Fruit fly (Drosophila melanogaster) whole organism, embryonic: ENCODE data around the gene CG43993.

Source experiments
- Ada2b ChIP-seq: fragments of 200-800 bp; sonication (Bioruptor generic); IDR thresholded peaks from 2 replicates; pipeline ENCODE4 v1.3.6; 2022; ENCODE audit warnings: missing biosample characterization, missing genetic modification characterization
- Blimp-1 ChIP-seq: fragments of 200-800 bp; sonication (Bioruptor generic); optimal IDR thresholded peaks from 3 replicates; lab custom pipeline; 2018; ENCODE audit warnings: missing biosample characterization, missing genetic modification characterization, mild to moderate bottlenecking, moderate library complexity, missing genetic modification reagents
- CG10267 ChIP-seq: fragments of 200-800 bp; sonication (Bioruptor generic); optimal IDR thresholded peaks from 2 replicates; lab custom pipeline; 2018; ENCODE audit warnings: missing biosample characterization, mild to moderate bottlenecking, missing genetic modification characterization, moderate library complexity
- CG10366 ChIP-seq: fragments of 200-800 bp; sonication (Bioruptor generic); IDR thresholded peaks from 2 replicates; pipeline ENCODE4 v1.3.6; 2022; ENCODE audit warnings: missing biosample characterization, missing genetic modification characterization
- CG10979 ChIP-seq: fragments of 200-800 bp; sonication (Bioruptor generic); optimal IDR thresholded peaks from 2 replicates; lab custom pipeline; 2018; ENCODE audit warnings: missing biosample characterization, mild to moderate bottlenecking, missing genetic modification characterization, moderate library complexity
- CG11456 ChIP-seq: fragments of 200-800 bp; sonication (Bioruptor generic); IDR thresholded peaks from 3 replicates; pipeline ENCODE4 v1.3.6; 2022; ENCODE audit warnings: missing biosample characterization, missing genetic modification characterization
- CG11696 ChIP-seq: fragments of 200-800 bp; sonication (Bioruptor generic); IDR thresholded peaks from 2 replicates; pipeline ENCODE4 v1.3.6; 2022; ENCODE audit warnings: missing biosample characterization, missing genetic modification characterization
- CG12219 ChIP-seq: fragments of 200-800 bp; sonication (Bioruptor generic); optimal IDR thresholded peaks from 3 replicates; lab custom pipeline; 2018; ENCODE audit warnings: missing biosample characterization, mild to moderate bottlenecking, missing genetic modification characterization
- CG1233 ChIP-seq: fragments of 200-800 bp; sonication (Bioruptor generic); optimal IDR thresholded peaks from 4 replicates; lab custom pipeline; 2018; ENCODE audit warnings: missing biosample characterization, mild to moderate bottlenecking, missing genetic modification characterization
- CG13123 ChIP-seq: fragments of 200-800 bp; sonication (Bioruptor generic); optimal IDR thresholded peaks from 2 replicates; lab custom pipeline; 2016; ENCODE audit warnings: missing biosample characterization, missing genetic modification characterization
- CG13624 ChIP-seq: fragments of 200-800 bp; sonication (Bioruptor generic); optimal IDR thresholded peaks from 2 replicates; lab custom pipeline; 2016; ENCODE audit warnings: missing biosample characterization, missing genetic modification characterization
- CG13775 ChIP-seq: fragments of 200-800 bp; sonication (Bioruptor generic); optimal IDR thresholded peaks from 3 replicates; lab custom pipeline; 2017; ENCODE audit warnings: missing biosample characterization, mild to moderate bottlenecking, missing genetic modification characterization
- CG15696 ChIP-seq: fragments of 200-800 bp; sonication (Bioruptor generic); optimal IDR thresholded peaks from 2 replicates; lab custom pipeline; 2019; ENCODE audit warnings: missing biosample characterization, mild to moderate bottlenecking, missing genetic modification characterization, moderate library complexity
- CG16813 ChIP-seq: fragments of 200-800 bp; sonication (Bioruptor generic); IDR thresholded peaks from 3 replicates; pipeline ENCODE4 v1.3.6; 2022; ENCODE audit warnings: missing biosample characterization, missing genetic modification characterization; ENCODE audit not compliant: partially characterized antibody
- CG17359 ChIP-seq: fragments of 200-800 bp; sonication (Bioruptor generic); optimal IDR thresholded peaks from 3 replicates; lab custom pipeline; 2018; ENCODE audit warnings: missing biosample characterization, mild to moderate bottlenecking, missing genetic modification characterization, moderate library complexity
- CG18262 ChIP-seq: fragments of 200-800 bp; optimal IDR thresholded peaks from 3 replicates; lab custom pipeline; 2019; ENCODE audit warnings: missing biosample characterization, mild to moderate bottlenecking, missing genetic modification characterization, moderate library complexity
- CG2712 ChIP-seq: fragments of 200-800 bp; optimal IDR thresholded peaks from 3 replicates; lab custom pipeline; 2019; ENCODE audit warnings: missing biosample characterization, mild to moderate bottlenecking, missing genetic modification characterization, moderate library complexity
- CG32772 ChIP-seq: fragments of 200-800 bp; sonication (Bioruptor generic); IDR thresholded peaks from 2 replicates; pipeline ENCODE4 v1.3.6; 2022; ENCODE audit warnings: missing biosample characterization, missing genetic modification characterization
- CG33213 ChIP-seq: fragments of 200-800 bp; sonication (Bioruptor generic); optimal IDR thresholded peaks from 3 replicates; lab custom pipeline; 2016; ENCODE audit warnings: missing biosample characterization, missing genetic modification characterization
- CG42726 ChIP-seq: fragments of 200-800 bp; sonication (Bioruptor generic); IDR thresholded peaks from 2 replicates; pipeline ENCODE4 v1.3.6; 2022; ENCODE audit warnings: missing biosample characterization, missing genetic modification characterization; ENCODE audit not compliant: partially characterized antibody
- CG4820 ChIP-seq: fragments of 200-800 bp; sonication (Bioruptor generic); optimal IDR thresholded peaks from 3 replicates; lab custom pipeline; 2016; ENCODE audit warnings: missing biosample characterization, missing genetic modification characterization
- CG6854 ChIP-seq: fragments of 200-800 bp; sonication (Bioruptor generic); optimal IDR thresholded peaks from 3 replicates; lab custom pipeline; 2017; ENCODE audit warnings: missing biosample characterization, mild to moderate bottlenecking, missing genetic modification characterization
- CG7357 ChIP-seq: fragments of 200-800 bp; sonication (Bioruptor generic); IDR thresholded peaks from 3 replicates; pipeline ENCODE4 v1.3.6; 2022; ENCODE audit warnings: missing biosample characterization, missing genetic modification characterization
- CG7839 ChIP-seq: fragments of 200-800 bp; sonication (Bioruptor generic); optimal IDR thresholded peaks from 3 replicates; lab custom pipeline; 2018; ENCODE audit warnings: missing biosample characterization, mild to moderate bottlenecking, missing genetic modification characterization, moderate library complexity
- CG7963 ChIP-seq: fragments of 200-800 bp; sonication (Bioruptor generic); IDR thresholded peaks from 3 replicates; pipeline ENCODE4 v1.3.6; 2022; ENCODE audit warnings: missing biosample characterization, missing genetic modification characterization; ENCODE audit not compliant: partially characterized antibody
- CHES-1-like ChIP-seq: fragments of 200-800 bp; sonication (Bioruptor generic); optimal IDR thresholded peaks from 2 replicates; lab custom pipeline; 2016; ENCODE audit warnings: missing biosample characterization, missing genetic modification characterization
- Camta ChIP-seq: fragments of 200-800 bp; sonication (Bioruptor generic); optimal IDR thresholded peaks from 2 replicates; lab custom pipeline; 2016; ENCODE audit warnings: missing biosample characterization, missing genetic modification characterization
- D19B ChIP-seq: fragments of 200-800 bp; sonication (Bioruptor generic); optimal IDR thresholded peaks from 2 replicates; lab custom pipeline; 2017; ENCODE audit warnings: missing biosample characterization, mild to moderate bottlenecking, missing genetic modification characterization
- Dip3 ChIP-seq: fragments of 200-800 bp; sonication (Bioruptor generic); optimal IDR thresholded peaks from 3 replicates; lab custom pipeline; 2016; ENCODE audit warnings: missing biosample characterization, missing genetic modification characterization
- Doc3 ChIP-seq: fragments of 200-800 bp; sonication (Bioruptor generic); IDR thresholded peaks from 3 replicates; pipeline ENCODE4 v1.3.6; 2022; ENCODE audit warnings: missing biosample characterization, missing genetic modification characterization; ENCODE audit not compliant: partially characterized antibody
- Lpt ChIP-seq: fragments of >200 bp; optimal IDR thresholded peaks from 2 replicates; lab custom pipeline; 2018; ENCODE audit warnings: missing biosample characterization, missing genetic modification characterization
- TFAM ChIP-seq: fragments of 200-800 bp; sonication (Bioruptor generic); optimal IDR thresholded peaks from 2 replicates; lab custom pipeline; 2017; ENCODE audit warnings: missing biosample characterization, missing genetic modification characterization, inconsistent platforms
- Xrp1 ChIP-seq: fragments of 200-800 bp; sonication (Bioruptor generic); IDR thresholded peaks from 2 replicates; pipeline ENCODE4 v1.3.6; 2022; ENCODE audit warnings: missing biosample characterization, missing genetic modification characterization
- bsh ChIP-seq, 2 experiments: fragments of 200-800 bp; sonication (Bioruptor generic); optimal IDR thresholded peaks; 2 replicates each; lab custom pipeline; 2017 to 2018; ENCODE audit warnings: mild to moderate bottlenecking in 2 of 2, missing biosample characterization in 2 of 2, missing genetic modification characterization in 2 of 2, moderate library complexity in 1 of 2
- chinmo ChIP-seq: fragments of 200-800 bp; sonication (Bioruptor generic); IDR thresholded peaks from 4 replicates; pipeline ENCODE4 v1.3.6; 2022; ENCODE audit warnings: missing biosample characterization, missing genetic modification characterization; ENCODE audit not compliant: partially characterized antibody
- crc ChIP-seq: fragments of 200-800 bp; sonication (Bioruptor generic); optimal IDR thresholded peaks from 2 replicates; lab custom pipeline; 2016; ENCODE audit warnings: missing biosample characterization, missing genetic modification characterization
- dmrt99B ChIP-seq: fragments of 200-800 bp; sonication (Bioruptor generic); optimal IDR thresholded peaks from 2 replicates; lab custom pipeline; 2018; ENCODE audit warnings: missing biosample characterization, mild to moderate bottlenecking, missing genetic modification characterization, moderate library complexity
- exex ChIP-seq: fragments of 200-800 bp; sonication (Bioruptor generic); optimal IDR thresholded peaks from 4 replicates; lab custom pipeline; 2018; ENCODE audit warnings: missing biosample characterization, mild to moderate bottlenecking, missing genetic modification characterization, moderate library complexity
- gem ChIP-seq: fragments of 200-800 bp; sonication (Bioruptor generic); optimal IDR thresholded peaks from 2 replicates; lab custom pipeline; 2019; ENCODE audit warnings: missing biosample characterization, mild to moderate bottlenecking, missing genetic modification characterization, moderate library complexity
- jigr1 ChIP-seq: fragments of 200-800 bp; sonication (Bioruptor generic); IDR thresholded peaks from 3 replicates; pipeline ENCODE4 v1.3.6; 2022; ENCODE audit warnings: missing biosample characterization, missing genetic modification characterization
- kah ChIP-seq: fragments of 200-800 bp; sonication (Bioruptor generic); optimal IDR thresholded peaks from 2 replicates; lab custom pipeline; 2018; ENCODE audit warnings: missing biosample characterization, mild to moderate bottlenecking, missing genetic modification characterization
- luna ChIP-seq: fragments of 200-800 bp; sonication (Bioruptor generic); optimal IDR thresholded peaks from 2 replicates; lab custom pipeline; 2016; ENCODE audit warnings: missing biosample characterization, missing genetic modification characterization
- mam ChIP-seq: fragments of 200-800 bp; sonication (Bioruptor generic); optimal IDR thresholded peaks from 3 replicates; lab custom pipeline; 2016; ENCODE audit warnings: missing biosample characterization, missing genetic modification characterization
- nerfin-1 ChIP-seq: fragments of 200-800 bp; sonication (Bioruptor generic); optimal IDR thresholded peaks from 3 replicates; lab custom pipeline; 2019; ENCODE audit warnings: missing biosample characterization, mild to moderate bottlenecking, missing genetic modification characterization, moderate library complexity
- prd ChIP-seq, 3 experiments: fragments of >200 bp in 2 of 3; fragments of 200-800 bp in 1 of 3; sonication (Bioruptor generic) in 1 of 3; optimal IDR thresholded peaks in 2 of 3; IDR thresholded peaks in 1 of 3; 2 replicates in 2 of 3; 3 replicates in 1 of 3; pipeline versions ENCODE4 v1.3.6 to Lab custom; 2017 to 2022; ENCODE audit warnings: missing biosample characterization in 1 of 3, missing genetic modification characterization in 1 of 3
- run ChIP-seq: fragments of 200-800 bp; sonication (Bioruptor generic); optimal IDR thresholded peaks from 3 replicates; lab custom pipeline; 2018; ENCODE audit warnings: missing biosample characterization, mild to moderate bottlenecking, missing genetic modification characterization
- slp2 ChIP-seq: fragments of 200-800 bp; sonication (Bioruptor generic); optimal IDR thresholded peaks from 2 replicates; lab custom pipeline; 2016; ENCODE audit warnings: missing biosample characterization, missing genetic modification characterization
- tap ChIP-seq: fragments of 200-800 bp; optimal IDR thresholded peaks from 3 replicates; lab custom pipeline; 2019; ENCODE audit warnings: missing biosample characterization, mild to moderate bottlenecking, missing genetic modification characterization, moderate library complexity
- trem ChIP-seq: fragments of 200-800 bp; optimal IDR thresholded peaks from 3 replicates; lab custom pipeline; 2019; ENCODE audit warnings: missing biosample characterization, mild to moderate bottlenecking, missing genetic modification characterization, moderate library complexity
- vfl ChIP-seq: fragments of 200-800 bp; sonication (Bioruptor generic); optimal IDR thresholded peaks from 2 replicates; lab custom pipeline; 2016; ENCODE audit warnings: missing biosample characterization, missing genetic modification characterization

CG43993 gene

dm6 chr3L:12030521-12030920, 1.8 kb upstream of the CG43993 start (continued):
- TF ChIP-seq slp2 (GFP tag; lab: Kevin White, UChicago) = no peak
- TF ChIP-seq CG6854 (GFP tag; lab: Kevin White, UChicago) = no peak
- TF ChIP-seq CG13624 = no peak
- no peak for TF ChIP-seq CG10366 (GFP tag; lab: Robert Waterston, UW)
- no peak for TF ChIP-seq crc (GFP tag; lab: Kevin White, UChicago)
- peak; percentile 10 for TF ChIP-seq gem
- peak; percentile 29 for TF ChIP-seq dmrt99B
- peak; percentile 49; the same call in 1 of the 2 replicates for TF ChIP-seq Ada2b
- no peak for TF ChIP-seq nerfin-1 (tag; lab: Kevin White, UChicago)
- TF ChIP-seq Doc3 (GFP tag; lab: Robert Waterston, UW) = no peak
- TF ChIP-seq CG10979 = peak; percentile 43
- TF ChIP-seq run (tag; lab: Kevin White, UChicago) = no peak
- no peak for TF ChIP-seq CG32772 (GFP tag; lab: Robert Waterston, UW)
- TF ChIP-seq D19B (GFP tag; lab: Kevin White, UChicago) = peak; percentile 18
- TF ChIP-seq TFAM = no peak
- TF ChIP-seq CG13775 = no peak
- TF ChIP-seq chinmo = no peak
- no peak for TF ChIP-seq CG12219 (GFP tag; lab: Kevin White, UChicago)
- no peak for TF ChIP-seq CG33213 (GFP tag; lab: Kevin White, UChicago)
- TF ChIP-seq CG7839 = no peak
- TF ChIP-seq mam (GFP tag; lab: Kevin White, UChicago) = no peak
- TF ChIP-seq CHES-1-like (GFP tag; lab: Kevin White, UChicago) = no peak
- no peak for TF ChIP-seq exex (tag; lab: Kevin White, UChicago)
- TF ChIP-seq CG2712 = peak; percentile 32
- TF ChIP-seq Lpt (GFP tag; lab: Kevin White, UChicago) = no peak
- no peak for TF ChIP-seq CG7963 (GFP tag; lab: Robert Waterston, UW)
- no peak for TF ChIP-seq CG4820 (GFP tag; lab: Kevin White, UChicago)
- no peak for TF ChIP-seq vfl (GFP tag; lab: Kevin White, UChicago)
- TF ChIP-seq CG10267 (tag; lab: Kevin White, UChicago) = no peak
- TF ChIP-seq CG15696 (tag; lab: Kevin White, UChicago) = no peak
- no peak for TF ChIP-seq jigr1 (GFP tag; lab: Robert Waterston, UW)
- TF ChIP-seq Camta (GFP tag; lab: Kevin White, UChicago) = no peak
- no peak for TF ChIP-seq luna
- no peak for TF ChIP-seq tap
- no peak for TF ChIP-seq CG11456
- peak; percentile 4 for TF ChIP-seq CG17359 (tag; lab: Kevin White, UChicago)
- no peak for TF ChIP-seq CG16813 (GFP tag; lab: Robert Waterston, UW)
- TF ChIP-seq CG42726 (GFP tag; lab: Robert Waterston, UW) = no peak
- peak; percentile 26 to 44 for TF ChIP-seq bsh (GFP tag; optimal IDR thresholded peaks at IDR 0.05; lab: Kevin White, UChicago)
- no peak for TF ChIP-seq CG11696 (GFP tag; lab: Robert Waterston, UW)
- no peak for TF ChIP-seq prd (optimal IDR thresholded peaks at IDR 0.05; lab: Kevin White, UChicago)
- TF ChIP-seq prd (GFP tag; IDR thresholded peaks at IDR 0.05; lab: Robert Waterston, UW) = peak; percentile 56; the same call in 2 of the 3 replicates
- TF ChIP-seq CG13123 (GFP tag; lab: Kevin White, UChicago) = no peak
- TF ChIP-seq kah (GFP tag; lab: Kevin White, UChicago) = no peak
- no peak for TF ChIP-seq CG7357 (GFP tag; lab: Robert Waterston, UW)
- TF ChIP-seq trem = no peak
- no peak for TF ChIP-seq CG1233 (GFP tag; lab: Kevin White, UChicago)
- TF ChIP-seq Dip3 = no peak
- TF ChIP-seq CG18262 (tag; lab: Kevin White, UChicago) = peak; percentile 26
- TF ChIP-seq Blimp-1 (GFP tag; lab: Kevin White, UChicago) = peak; percentile 44
- TF ChIP-seq Xrp1 (GFP tag; lab: Robert Waterston, UW) = peak; percentile 22; the same call in 1 of the 2 replicates
